Worm (Caenorhabditis elegans): ENCODE results near the gene hrpu-2.

- TF ChIP-seq mxl-1 (tag; optimal IDR thresholded peaks at IDR 0.05), result no peak
- no peak for TF ChIP-seq lin-35 (GFP tag; optimal IDR thresholded peaks at IDR 0.05)
- no peak for TF ChIP-seq ztf-26 (tag; optimal IDR thresholded peaks at IDR 0.05)
- TF ChIP-seq attf-5 (GFP tag; optimal IDR thresholded peaks at IDR 0.05), result no peak
- no peak for TF ChIP-seq unc-62 (GFP tag; optimal IDR thresholded peaks at IDR 0.05)
- TF ChIP-seq pha-4 (tag; optimal IDR thresholded peaks at IDR 0.05), result no peak
- no peak for TF ChIP-seq mes-4 (tag; optimal IDR thresholded peaks at IDR 0.05)
- no peak for TF ChIP-seq nfya-1 (tag; optimal IDR thresholded peaks at IDR 0.05; ENCODE audit: borderline replicate concordance, insufficient read depth)
- TF ChIP-seq nhr-120 (GFP tag; IDR thresholded peaks at IDR 0.05), result no peak
- no peak for TF ChIP-seq gei-17 (GFP tag; optimal IDR thresholded peaks at IDR 0.05)
- TF ChIP-seq tbp1 (GFP tag; optimal IDR thresholded peaks at IDR 0.05), result no peak
- no peak for TF ChIP-seq attf-3 (GFP tag; conservative IDR thresholded peaks at IDR 0.05)
These were observed 41.1 kb upstream of the hrpu-2 start, which contains the start of gene test-1 for ce11 chrIV:2136607-2137006.

Measured in whole organism, young adult.